Fruit fly (Drosophila melanogaster) whole organism, embryonic: ENCODE measurements around the gene retm.

Experiments used
- CG5180 ChIP-seq: fragments of 200-800 bp; sonication (Bioruptor generic); optimal IDR thresholded peaks from 3 replicates; lab custom pipeline; 2017; ENCODE audit warnings: missing biosample characterization, missing genetic modification characterization, mild to moderate bottlenecking, moderate library complexity, missing genetic modification reagents
- CG9932 ChIP-seq: fragments of 200-800 bp; sonication (Bioruptor generic); IDR thresholded peaks from 2 replicates; pipeline ENCODE4 v1.3.6; 2022; ENCODE audit warnings: missing biosample characterization, missing genetic modification characterization
- Doc2 ChIP-seq: fragments of 200-800 bp; sonication (Bioruptor generic); IDR thresholded peaks from 2 replicates; pipeline ENCODE4 v1.3.6; 2022; ENCODE audit warnings: missing biosample characterization, missing genetic modification characterization
- HLHmδ ChIP-seq: fragments of 200-800 bp; sonication (Bioruptor generic); optimal IDR thresholded peaks from 2 replicates; lab custom pipeline; 2018; ENCODE audit warnings: missing biosample characterization, mild to moderate bottlenecking, missing genetic modification characterization, moderate library complexity
- HmgZ ChIP-seq: fragments of 200-800 bp; sonication (Bioruptor generic); optimal IDR thresholded peaks from 2 replicates; lab custom pipeline; 2018; ENCODE audit warnings: missing biosample characterization, mild to moderate bottlenecking, missing genetic modification characterization
- Hr39 ChIP-seq: fragments of >200 bp; optimal IDR thresholded peaks from 2 replicates; lab custom pipeline; 2017
- Oaz ChIP-seq: fragments of 200-800 bp; sonication (Bioruptor generic); IDR thresholded peaks from 2 replicates; pipeline ENCODE4 v1.3.6; 2022; ENCODE audit warnings: missing biosample characterization, missing genetic modification characterization
- Tbp ChIP-seq: fragments of >200 bp; optimal IDR thresholded peaks from 2 replicates; lab custom pipeline; 2018; ENCODE audit warnings: missing biosample characterization, missing genetic modification characterization
- grn ChIP-seq: fragments of 200-800 bp; sonication (Bioruptor generic); optimal IDR thresholded peaks from 3 replicates; lab custom pipeline; 2017; ENCODE audit warnings: missing biosample characterization, missing genetic modification characterization
- gsb ChIP-seq: fragments of 200-800 bp; sonication (Bioruptor generic); IDR thresholded peaks from 2 replicates; pipeline ENCODE4 v1.3.6; 2022; ENCODE audit warnings: missing biosample characterization, missing genetic modification characterization
- jing ChIP-seq: fragments of 200-800 bp; sonication (Bioruptor generic); optimal IDR thresholded peaks from 2 replicates; lab custom pipeline; 2018; ENCODE audit warnings: missing biosample characterization, mild to moderate bottlenecking, missing genetic modification characterization
- tup ChIP-seq: fragments of 200-800 bp; sonication (Bioruptor generic); optimal IDR thresholded peaks from 2 replicates; lab custom pipeline; 2016; ENCODE audit warnings: missing biosample characterization, mild to moderate bottlenecking, missing genetic modification characterization, moderate library complexity
- usp ChIP-seq: fragments of >200 bp; optimal IDR thresholded peaks from 2 replicates; lab custom pipeline; 2017; ENCODE audit warnings: missing biosample characterization, missing genetic modification characterization

DNA sequence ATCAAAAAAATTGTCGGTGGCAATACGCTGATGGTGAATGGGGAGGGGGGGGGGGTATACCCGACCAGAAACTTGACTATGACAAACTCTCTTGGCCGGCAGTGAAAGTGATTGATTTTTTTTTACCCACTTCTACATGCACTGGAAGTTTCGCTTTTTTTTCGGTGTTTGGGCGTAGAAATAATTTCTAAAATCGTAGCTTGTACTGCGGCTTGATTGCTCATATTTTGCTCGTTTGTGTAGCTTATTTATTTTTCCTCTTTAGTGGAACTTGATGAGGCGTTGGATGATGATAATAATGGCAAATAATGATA lies 48.0 kb upstream of the retm start:
- TF ChIP-seq HLHmδ (GFP tag; lab: Kevin White, UChicago) (no peak), Doc2 (GFP tag; lab: Robert Waterston, UW) (no peak), HmgZ (tag; lab: Kevin White, UChicago) (no peak), tup (GFP tag; lab: Kevin White, UChicago) (no peak), CG5180 (GFP tag; lab: Kevin White, UChicago) (no peak), usp (no peak), Hr39 (lab: Kevin White, UChicago) (no peak), CG9932 (GFP tag; lab: Robert Waterston, UW) (no peak), grn (GFP tag; lab: Kevin White, UChicago) (no peak), Oaz (GFP tag; lab: Robert Waterston, UW) (no peak), jing (no peak), Tbp (no peak), gsb (GFP tag; lab: Robert Waterston, UW) (no peak)
